Worm (Caenorhabditis elegans) whole organism, L3 larva: ENCODE results near the gene sssh-1.

Source experiments
- ZK546.5 ChIP-seq: sonication (generic microtip); optimal IDR thresholded peaks from 2 replicates; lab custom pipeline; 2017; ENCODE audit warnings: missing biosample characterization, missing genetic modification characterization
- aly-2 ChIP-seq: fragments of 150-350 bp; optimal IDR thresholded peaks from 2 replicates; lab custom pipeline; 2014; ENCODE audit warnings: missing biosample characterization, missing genetic modification characterization
- ama-1 ChIP-seq: fragments of 150-350 bp; optimal IDR thresholded peaks from 2 replicates; lab custom pipeline; 2018
- ceh-16 ChIP-seq: sonication (generic microtip); optimal IDR thresholded peaks from 2 replicates; lab custom pipeline; 2017; ENCODE audit warnings: missing biosample characterization, missing genetic modification characterization
- ceh-82 ChIP-seq: fragments of 150-350 bp; optimal IDR thresholded peaks from 2 replicates; lab custom pipeline; 2014; ENCODE audit warnings: missing biosample characterization, missing genetic modification characterization
- daf-12 ChIP-seq: fragments of 150-350 bp; optimal IDR thresholded peaks from 2 replicates; lab custom pipeline; 2014; ENCODE audit warnings: missing biosample characterization, missing genetic modification reagents, missing genetic modification characterization
- egl-5 ChIP-seq: fragments of 150-350 bp; optimal IDR thresholded peaks from 2 replicates; lab custom pipeline; 2017; ENCODE audit warnings: missing biosample characterization, missing genetic modification reagents, missing genetic modification characterization, inconsistent platforms
- elt-1 ChIP-seq: fragments of 150-350 bp; optimal IDR thresholded peaks from 2 replicates; lab custom pipeline; 2014; ENCODE audit warnings: missing biosample characterization, missing genetic modification characterization
- elt-2 ChIP-seq: sonication (generic microtip); optimal IDR thresholded peaks from 2 replicates; lab custom pipeline; 2016; ENCODE audit warnings: missing genetic modification reagents, mild to moderate bottlenecking, missing genetic modification characterization, missing compliant biosample characterization
- elt-3 ChIP-seq, 3 experiments: fragments of 150-350 bp in 1 of 3; sonication (generic microtip) in 2 of 3; optimal IDR thresholded peaks; 2 replicates in 2 of 3; 4 replicates in 1 of 3; lab custom pipeline; 2014 to 2017; ENCODE audit warnings: missing biosample characterization in 3 of 3, missing genetic modification characterization in 3 of 3
- eor-1 ChIP-seq, 2 experiments: fragments of 150-350 bp; optimal IDR thresholded peaks; 2 replicates each; lab custom pipeline; 2014 to 2018; ENCODE audit warnings: missing biosample characterization in 2 of 2, missing genetic modification characterization in 2 of 2
- fkh-10 ChIP-seq: sonication (generic microtip); optimal IDR thresholded peaks from 2 replicates; lab custom pipeline; 2017; ENCODE audit warnings: missing biosample characterization, missing genetic modification reagents, missing genetic modification characterization
- fos-1 ChIP-seq: fragments of 150-350 bp; optimal IDR thresholded peaks from 2 replicates; lab custom pipeline; 2014; ENCODE audit warnings: missing biosample characterization, missing genetic modification characterization
- hmg-11 ChIP-seq: sonication (generic microtip); optimal IDR thresholded peaks from 2 replicates; lab custom pipeline; 2016; ENCODE audit warnings: missing genetic modification characterization, missing compliant biosample characterization
- jun-1 ChIP-seq: fragments of 150-350 bp; optimal IDR thresholded peaks from 2 replicates; lab custom pipeline; 2014; ENCODE audit warnings: missing biosample characterization, missing genetic modification reagents, missing genetic modification characterization
- lin-15B ChIP-seq: fragments of 150-350 bp; optimal IDR thresholded peaks from 2 replicates; lab custom pipeline; 2014; ENCODE audit warnings: missing biosample characterization, missing genetic modification characterization
- lin-39 ChIP-seq: fragments of 150-350 bp; optimal IDR thresholded peaks from 2 replicates; lab custom pipeline; 2018; ENCODE audit warnings: missing biosample characterization, missing genetic modification reagents, missing genetic modification characterization
- mdl-1 ChIP-seq: fragments of 150-350 bp; optimal IDR thresholded peaks from 2 replicates; lab custom pipeline; 2014; ENCODE audit warnings: missing biosample characterization, missing genetic modification characterization
- nfya-1 ChIP-seq: sonication (generic microtip); optimal IDR thresholded peaks from 2 replicates; lab custom pipeline; 2017; ENCODE audit warnings: missing genetic modification characterization, mild to moderate bottlenecking, missing compliant biosample characterization, antibody characterized with exemption, moderate library complexity; ENCODE audit not compliant: insufficient read depth
- nhr-11 ChIP-seq: fragments of 150-350 bp; optimal IDR thresholded peaks from 2 replicates; lab custom pipeline; 2014; ENCODE audit warnings: missing biosample characterization, missing genetic modification characterization
- nhr-12 ChIP-seq: fragments of 150-350 bp; optimal IDR thresholded peaks from 2 replicates; lab custom pipeline; 2014; ENCODE audit warnings: missing biosample characterization, missing genetic modification characterization
- nhr-23 ChIP-seq: fragments of 150-350 bp; optimal IDR thresholded peaks from 2 replicates; lab custom pipeline; 2014; ENCODE audit warnings: missing biosample characterization, missing genetic modification reagents, missing genetic modification characterization
- nhr-237 ChIP-seq: fragments of 150-350 bp; optimal IDR thresholded peaks from 2 replicates; lab custom pipeline; 2014; ENCODE audit warnings: missing biosample characterization, missing genetic modification characterization
- nhr-25 ChIP-seq: sonication (generic microtip); optimal IDR thresholded peaks from 2 replicates; lab custom pipeline; 2017; ENCODE audit warnings: missing biosample characterization, missing genetic modification characterization
- nhr-43 ChIP-seq: sonication (generic microtip); optimal IDR thresholded peaks from 2 replicates; lab custom pipeline; 2016; ENCODE audit warnings: mild to moderate bottlenecking, missing genetic modification characterization, missing compliant biosample characterization; ENCODE audit not compliant: poor library complexity, severe bottlenecking
- nhr-67 ChIP-seq: fragments of 150-350 bp; optimal IDR thresholded peaks from 2 replicates; lab custom pipeline; 2014; ENCODE audit warnings: missing biosample characterization, missing genetic modification characterization
- nhr-76 ChIP-seq: fragments of 150-350 bp; sonication (generic microtip); optimal IDR thresholded peaks from 5 replicates; lab custom pipeline; 2014; ENCODE audit warnings: missing biosample characterization, missing genetic modification characterization
- pqm-1 ChIP-seq: fragments of 150-350 bp; optimal IDR thresholded peaks from 2 replicates; lab custom pipeline; 2017; ENCODE audit warnings: missing biosample characterization, missing genetic modification characterization, inconsistent platforms
- skn-1 ChIP-seq: fragments of 150-350 bp; optimal IDR thresholded peaks from 2 replicates; lab custom pipeline; 2014; ENCODE audit warnings: missing biosample characterization, missing genetic modification characterization
- unc-62 ChIP-seq: fragments of 150-350 bp; sonication (generic microtip); optimal IDR thresholded peaks from 4 replicates; lab custom pipeline; 2014; ENCODE audit warnings: missing biosample characterization, missing genetic modification reagents, missing genetic modification characterization
- ztf-4 ChIP-seq: fragments of 150-350 bp; optimal IDR thresholded peaks from 2 replicates; lab custom pipeline; 2014; ENCODE audit warnings: missing biosample characterization, missing genetic modification characterization

Gene sssh-1

DNA sequence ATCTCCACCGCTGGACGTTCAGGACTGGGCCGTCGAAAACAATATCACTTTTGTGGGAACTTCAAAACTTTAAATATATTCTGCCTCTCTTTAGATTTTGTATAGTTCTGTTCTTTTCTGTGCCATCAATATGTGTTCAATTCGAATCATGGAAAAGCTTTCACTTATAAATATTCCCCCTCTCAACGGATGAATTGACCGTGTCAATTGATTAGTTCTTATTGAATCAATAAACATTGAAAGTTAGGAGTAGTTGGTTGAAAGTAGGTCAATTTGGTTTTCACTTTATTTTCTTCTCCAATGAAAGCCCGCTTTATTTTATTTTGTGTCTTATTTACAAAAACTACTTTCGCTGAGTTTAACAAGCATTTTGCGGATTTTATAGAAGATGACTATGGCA is 22.4 kb downstream of the sssh-1 start, which contains the start of gene lips-8:
lips-8 (plus strand) TSS at position 301 of the 400 bp plus-strand sequence.
- TF ChIP-seq nhr-237 (tag; lab: Kevin White, UChicago) (no peak), ama-1 (lab: Kevin White, UChicago) (no peak), lin-15B (tag; lab: Kevin White, UChicago) (no peak), elt-1 (tag; lab: Kevin White, UChicago) (no peak), aly-2 (no peak), nhr-25 (tag; lab: Kevin White, UChicago) (no peak), pqm-1 (tag; lab: Kevin White, UChicago) (no peak), nhr-11 (no peak)

DNA sequence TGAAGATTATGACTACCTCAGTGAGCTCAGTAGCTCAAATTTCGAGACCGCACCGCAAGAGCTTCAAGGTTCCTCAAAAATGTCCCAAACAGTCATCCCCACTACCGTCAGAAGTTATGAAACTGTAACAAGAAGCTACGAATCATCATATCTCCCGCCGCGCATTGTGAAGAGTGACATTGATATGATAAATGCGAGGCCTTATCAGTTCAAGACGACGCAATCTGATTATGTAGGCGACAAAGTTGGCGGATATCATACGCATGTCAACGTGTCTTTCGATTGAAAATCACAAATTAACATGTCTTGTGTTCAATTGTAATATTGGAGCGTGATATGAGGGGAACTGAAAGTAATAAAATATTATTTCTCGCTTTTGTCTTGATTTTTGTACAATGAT is 24.7 kb downstream of the sssh-1 start:
- TF ChIP-seq egl-5 (no peak), nhr-43 (tag; lab: Kevin White, UChicago) (peak; percentile 0), ztf-4 (tag; lab: Kevin White, UChicago) (no peak), elt-3 (tag; optimal IDR thresholded peaks at IDR 0.05; lab: Kevin White, UChicago) (peak in 2 of 3 experiments; percentile 26 to 27), nhr-25 (tag; lab: Kevin White, UChicago) (peak; percentile 47)
- TF ChIP-seq, all 47 proteins: peak for 3

DNA sequence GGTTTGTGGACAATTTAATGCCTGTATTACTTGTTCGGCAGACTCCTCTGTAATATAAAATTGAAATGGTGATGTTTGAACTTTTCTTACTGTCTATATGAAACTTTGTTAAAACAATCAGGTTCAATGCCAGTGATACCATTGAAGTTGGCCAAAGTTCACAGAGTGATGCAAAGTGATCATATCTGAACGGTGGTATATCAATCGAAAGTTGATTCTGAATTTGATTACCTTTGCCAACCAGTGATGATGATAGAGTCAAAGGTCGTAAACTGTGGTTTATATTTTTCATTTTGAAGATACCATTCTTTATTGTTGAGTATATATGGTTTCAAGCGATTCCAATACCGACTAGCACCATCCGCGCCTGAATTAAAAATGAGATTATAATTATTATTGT is 27.7 kb downstream of the sssh-1 start:
- TF ChIP-seq lin-15B (tag; lab: Kevin White, UChicago) (no peak), hmg-11 (tag; lab: Kevin White, UChicago) (no peak), mdl-1 (tag; lab: Kevin White, UChicago) (no peak), daf-12 (tag; lab: Kevin White, UChicago) (no peak), elt-3 (tag; optimal IDR thresholded peaks at IDR 0.05; lab: Kevin White, UChicago) (peak in 2 of 3 experiments; percentile 54 to 67)

DNA sequence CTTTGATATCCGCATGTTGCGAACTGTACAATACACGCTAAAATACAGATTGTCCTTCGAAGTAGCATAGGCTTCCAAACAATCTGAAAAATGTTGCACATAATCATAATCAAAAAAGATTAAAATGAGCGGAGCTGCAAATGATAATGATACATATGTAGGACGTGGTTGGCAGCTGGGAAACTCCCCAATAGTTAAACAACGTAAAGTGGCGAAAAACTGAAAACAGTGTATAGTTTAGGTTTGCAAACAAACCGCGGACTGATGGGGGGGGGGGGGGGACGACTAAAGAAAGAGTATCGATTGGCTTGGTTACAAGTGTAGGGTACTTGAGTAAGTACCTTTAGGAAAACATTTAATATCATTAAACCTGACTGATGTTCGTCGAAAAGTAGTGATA is 29.4 kb downstream of the sssh-1 start, which contains the start of gene hex-5:
hex-5 (minus strand) TSS at position 101 of the 400 bp plus-strand sequence.
- no peak for TF ChIP-seq egl-5
- TF ChIP-seq eor-1 (tag; optimal IDR thresholded peaks at IDR 0.05; lab: Kevin White, UChicago), result no peak
- TF ChIP-seq nfya-1, result no peak
- TF ChIP-seq unc-62 (GFP tag; lab: Kevin White, UChicago), result no peak
- TF ChIP-seq lin-39 (tag; lab: Kevin White, UChicago), result no peak
- no peak for TF ChIP-seq elt-2 (tag; lab: Kevin White, UChicago)
- TF ChIP-seq ZK546.5 (tag; lab: Kevin White, UChicago), result no peak
- TF ChIP-seq jun-1, result no peak
- TF ChIP-seq nhr-67, result no peak

DNA sequence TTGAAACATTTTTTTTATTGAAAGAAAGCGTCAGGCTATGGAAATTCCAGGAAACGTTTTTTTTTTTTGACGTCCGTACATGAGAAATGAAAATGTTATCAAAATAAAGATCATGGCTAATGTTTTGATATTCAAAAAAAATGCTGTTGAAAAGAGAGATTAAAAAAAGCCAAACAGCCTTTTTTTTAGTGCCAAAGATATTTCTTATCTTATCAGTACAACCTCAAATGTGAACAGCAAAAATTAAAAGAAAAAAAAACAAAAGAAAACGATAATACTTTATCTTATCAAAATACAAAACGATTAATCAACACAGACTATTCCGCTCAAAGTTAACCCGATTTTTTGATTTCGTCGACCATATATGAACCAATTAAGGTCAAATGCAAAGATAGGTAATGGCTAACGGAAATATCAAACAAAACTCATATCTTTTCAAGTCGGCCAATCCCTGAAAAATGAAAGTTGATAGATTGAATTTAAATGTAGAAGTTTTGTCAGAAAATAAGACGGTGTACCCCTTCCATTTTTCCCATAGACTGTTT is 31.6 kb downstream of the sssh-1 start:
- TF ChIP-seq skn-1 (no peak), nhr-23 (peak; percentile 22), nhr-76 (tag; lab: Kevin White, UChicago) (peak; percentile 18), fos-1 (tag; lab: Kevin White, UChicago) (no peak), ceh-82 (tag; lab: Kevin White, UChicago) (no peak), elt-3 (tag; optimal IDR thresholded peaks at IDR 0.05; lab: Kevin White, UChicago) (peak in 1 of 3 experiments; percentile 37), nhr-12 (tag; lab: Kevin White, UChicago) (no peak), ceh-16 (tag; lab: Kevin White, UChicago) (no peak)
- TF ChIP-seq, all 47 proteins: peak for 3

DNA sequence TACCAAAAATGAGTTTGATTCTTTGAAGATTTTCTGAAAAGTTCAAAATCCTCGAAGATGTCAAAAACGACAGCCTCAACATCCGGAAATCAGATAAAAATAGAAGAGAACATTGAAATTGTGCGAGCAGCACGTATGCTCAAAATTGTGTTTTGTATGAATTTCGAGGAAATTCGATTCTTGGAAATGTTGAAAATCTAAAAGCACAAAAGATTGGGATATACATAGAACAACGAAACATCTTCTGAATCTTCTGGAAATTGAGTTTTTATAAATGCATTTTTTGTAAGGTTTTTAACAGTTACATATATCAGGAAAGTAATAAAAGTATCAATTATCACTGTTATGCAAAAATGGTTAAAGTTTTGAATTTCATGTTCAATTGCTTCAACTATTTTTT is 34.9 kb downstream of the sssh-1 start:
- TF ChIP-seq elt-3 (tag; optimal IDR thresholded peaks at IDR 0.05; lab: Kevin White, UChicago), result no peak
- peak; percentile 85 for TF ChIP-seq fkh-10

DNA sequence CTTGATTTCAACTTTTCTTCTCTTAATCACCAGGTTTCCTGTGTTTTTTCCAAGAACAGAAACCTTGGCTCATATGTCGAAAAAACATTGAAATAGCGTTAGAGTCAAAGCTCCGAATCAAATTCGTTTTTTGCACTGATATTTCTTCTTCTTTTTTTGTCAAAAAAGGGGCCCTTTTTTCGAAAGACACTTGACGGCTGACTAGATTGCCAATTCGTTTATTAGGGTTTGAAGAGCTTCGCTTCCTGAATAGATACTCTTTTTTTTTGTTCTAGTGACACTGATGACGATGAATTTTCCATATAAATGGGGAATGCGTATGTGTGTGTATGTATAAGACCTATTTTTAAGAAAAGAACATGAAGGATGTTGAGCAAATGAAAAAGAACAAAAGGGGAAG is 41.0 kb downstream of the sssh-1 start:
- TF ChIP-seq nhr-11 (no peak), fkh-10 (peak; percentile 9)
